Fruit fly (Drosophila melanogaster) whole organism, embryonic: Measurements from ENCODE around the gene Pxn.

ENCODE experiments used
- Asciz ChIP-seq: fragments of 200-800 bp; sonication (Bioruptor generic); optimal IDR thresholded peaks from 2 replicates; lab custom pipeline; 2017; ENCODE audit warnings: missing biosample characterization, mild to moderate bottlenecking, missing genetic modification characterization, missing genetic modification reagents
- Atf6 ChIP-seq: fragments of 200-800 bp; sonication (Bioruptor generic); IDR thresholded peaks from 2 replicates; pipeline ENCODE4 v1.3.6; 2022; ENCODE audit warnings: missing biosample characterization, missing genetic modification characterization
- B-H1 ChIP-seq: fragments of 200-800 bp; sonication (Bioruptor generic); IDR thresholded peaks from 3 replicates; pipeline ENCODE4 v1.3.6; 2022; ENCODE audit warnings: missing biosample characterization, missing genetic modification characterization
- CG10209 ChIP-seq: fragments of 200-800 bp; sonication (Bioruptor generic); optimal IDR thresholded peaks from 3 replicates; lab custom pipeline; 2017; ENCODE audit warnings: missing biosample characterization, mild to moderate bottlenecking, missing genetic modification characterization, missing genetic modification reagents
- CG10366 ChIP-seq: fragments of 200-800 bp; sonication (Bioruptor generic); IDR thresholded peaks from 2 replicates; pipeline ENCODE4 v1.3.6; 2022; ENCODE audit warnings: missing biosample characterization, missing genetic modification characterization
- CG11695 ChIP-seq: fragments of 200-800 bp; sonication (Bioruptor generic); IDR thresholded peaks from 3 replicates; pipeline ENCODE4 v1.3.6; 2022; ENCODE audit warnings: missing biosample characterization, missing genetic modification characterization
- CG12942 ChIP-seq: fragments of 200-800 bp; sonication (Bioruptor generic); optimal IDR thresholded peaks from 3 replicates; lab custom pipeline; 2016; ENCODE audit warnings: missing biosample characterization, missing genetic modification characterization
- CG13123 ChIP-seq: fragments of 200-800 bp; sonication (Bioruptor generic); optimal IDR thresholded peaks from 2 replicates; lab custom pipeline; 2016; ENCODE audit warnings: missing biosample characterization, missing genetic modification characterization
- CG13287 ChIP-seq: fragments of 200-800 bp; sonication (Bioruptor generic); IDR thresholded peaks from 2 replicates; pipeline ENCODE4 v1.3.6; 2022; ENCODE audit warnings: missing biosample characterization, missing genetic modification characterization; ENCODE audit not compliant: partially characterized antibody
- CG13296 ChIP-seq: fragments of 200-800 bp; sonication (Bioruptor generic); optimal IDR thresholded peaks from 3 replicates; lab custom pipeline; 2018; ENCODE audit warnings: missing biosample characterization, mild to moderate bottlenecking, missing genetic modification characterization
- CG2875 ChIP-seq: fragments of 200-800 bp; sonication (Bioruptor generic); optimal IDR thresholded peaks from 2 replicates; lab custom pipeline; 2017; ENCODE audit warnings: missing biosample characterization, mild to moderate bottlenecking, missing genetic modification characterization, missing genetic modification reagents
- CG30020 ChIP-seq: fragments of 200-800 bp; optimal IDR thresholded peaks from 2 replicates; lab custom pipeline; 2019; ENCODE audit warnings: missing biosample characterization, mild to moderate bottlenecking, missing genetic modification characterization, moderate library complexity
- CG3281 ChIP-seq: fragments of 200-800 bp; sonication (Bioruptor generic); optimal IDR thresholded peaks from 3 replicates; lab custom pipeline; 2017; ENCODE audit warnings: missing biosample characterization, mild to moderate bottlenecking, missing genetic modification characterization
- CG34422 ChIP-seq: fragments of 200-800 bp; sonication (Bioruptor generic); IDR thresholded peaks from 3 replicates; pipeline ENCODE4 v1.3.6; 2022; ENCODE audit warnings: missing biosample characterization, missing genetic modification characterization
- CG4707 ChIP-seq: fragments of 200-800 bp; sonication (Bioruptor generic); optimal IDR thresholded peaks from 2 replicates; lab custom pipeline; 2018; ENCODE audit warnings: missing biosample characterization, mild to moderate bottlenecking, missing genetic modification characterization, moderate library complexity
- CG5245 ChIP-seq: fragments of 200-800 bp; sonication (Bioruptor generic); optimal IDR thresholded peaks from 3 replicates; lab custom pipeline; 2016; ENCODE audit warnings: missing biosample characterization, missing genetic modification characterization
- Camta ChIP-seq: fragments of 200-800 bp; sonication (Bioruptor generic); optimal IDR thresholded peaks from 2 replicates; lab custom pipeline; 2016; ENCODE audit warnings: missing biosample characterization, missing genetic modification characterization
- CrebB ChIP-seq: fragments of 200-800 bp; sonication (Bioruptor generic); optimal IDR thresholded peaks from 3 replicates; lab custom pipeline; 2018; ENCODE audit warnings: missing biosample characterization, mild to moderate bottlenecking, missing genetic modification characterization
- D ChIP-seq, 2 experiments: fragments of 200-800 bp in 1 of 2; fragments of >200 bp in 1 of 2; sonication (Bioruptor generic) in 1 of 2; optimal IDR thresholded peaks; 2 replicates in 1 of 2; 3 replicates in 1 of 2; lab custom pipeline; 2017; ENCODE audit warnings: mild to moderate bottlenecking in 1 of 2, missing biosample characterization in 1 of 2, missing genetic modification characterization in 1 of 2, missing genetic modification reagents in 1 of 2
- Drgx ChIP-seq: fragments of 200-800 bp; sonication (Bioruptor generic); IDR thresholded peaks from 2 replicates; pipeline ENCODE4 v1.3.6; 2022; ENCODE audit warnings: missing biosample characterization, missing genetic modification characterization
- GATAe ChIP-seq: fragments of 200-800 bp; sonication (Bioruptor generic); conservative IDR thresholded peaks from 2 replicates; pipeline ENCODE4 v1.3.6; 2022; ENCODE audit warnings: missing biosample characterization, missing genetic modification characterization
- Hmr ChIP-seq: fragments of 200-800 bp; sonication (Bioruptor generic); optimal IDR thresholded peaks from 3 replicates; lab custom pipeline; 2017; ENCODE audit warnings: mild to moderate bottlenecking, missing biosample characterization, missing genetic modification reagents, missing genetic modification characterization
- Oli ChIP-seq: fragments of 200-800 bp; sonication (Bioruptor generic); optimal IDR thresholded peaks from 2 replicates; lab custom pipeline; 2018; ENCODE audit warnings: missing biosample characterization, mild to moderate bottlenecking, missing genetic modification characterization, moderate library complexity
- Sox102F ChIP-seq: fragments of 200-800 bp; sonication (Bioruptor generic); optimal IDR thresholded peaks from 2 replicates; lab custom pipeline; 2018; ENCODE audit warnings: missing biosample characterization, mild to moderate bottlenecking, missing genetic modification characterization, moderate library complexity
- Spps ChIP-seq: fragments of 200-800 bp; sonication (Bioruptor generic); optimal IDR thresholded peaks from 2 replicates; lab custom pipeline; 2018; ENCODE audit warnings: missing biosample characterization, mild to moderate bottlenecking, missing genetic modification characterization
- bigmax ChIP-seq: fragments of 200-800 bp; sonication (Bioruptor generic); optimal IDR thresholded peaks from 2 replicates; lab custom pipeline; 2018; ENCODE audit warnings: missing biosample characterization, mild to moderate bottlenecking, missing genetic modification characterization
- bsh ChIP-seq, 2 experiments: fragments of 200-800 bp; sonication (Bioruptor generic); optimal IDR thresholded peaks; 2 replicates each; lab custom pipeline; 2017 to 2018; ENCODE audit warnings: mild to moderate bottlenecking in 2 of 2, missing biosample characterization in 2 of 2, missing genetic modification characterization in 2 of 2, moderate library complexity in 1 of 2
- ci ChIP-seq: fragments of 200-800 bp; sonication (Bioruptor generic); IDR thresholded peaks from 3 replicates; pipeline ENCODE4 v1.3.6; 2022; ENCODE audit warnings: missing biosample characterization, missing genetic modification characterization
- crol ChIP-seq: fragments of 200-800 bp; sonication (Bioruptor generic); IDR thresholded peaks from 2 replicates; pipeline ENCODE4 v1.3.6; 2022; ENCODE audit warnings: missing biosample characterization, missing genetic modification characterization
- dm ChIP-seq: fragments of 200-800 bp; sonication (Bioruptor generic); optimal IDR thresholded peaks from 3 replicates; lab custom pipeline; 2016; ENCODE audit warnings: missing biosample characterization, missing genetic modification characterization
- fd3F ChIP-seq: fragments of 200-800 bp; sonication (Bioruptor generic); optimal IDR thresholded peaks from 2 replicates; lab custom pipeline; 2018; ENCODE audit warnings: missing biosample characterization, mild to moderate bottlenecking, missing genetic modification characterization, moderate library complexity
- gcm ChIP-seq: fragments of 200-800 bp; sonication (Bioruptor generic); optimal IDR thresholded peaks from 2 replicates; lab custom pipeline; 2019; ENCODE audit warnings: missing biosample characterization, mild to moderate bottlenecking, missing genetic modification characterization, moderate library complexity
- grau ChIP-seq: fragments of 200-800 bp; optimal IDR thresholded peaks from 3 replicates; lab custom pipeline; 2019; ENCODE audit warnings: missing biosample characterization, mild to moderate bottlenecking, missing genetic modification characterization, moderate library complexity
- nom ChIP-seq: fragments of 200-800 bp; sonication (Bioruptor generic); optimal IDR thresholded peaks from 2 replicates; lab custom pipeline; 2017; ENCODE audit warnings: missing biosample characterization, missing genetic modification characterization, mild to moderate bottlenecking, moderate library complexity, missing genetic modification reagents
- org-1 ChIP-seq: fragments of 200-800 bp; sonication (Bioruptor generic); optimal IDR thresholded peaks from 2 replicates; lab custom pipeline; 2017; ENCODE audit warnings: missing biosample characterization, missing genetic modification characterization
- pan ChIP-seq, 4 experiments: fragments of >200 bp in 3 of 4; fragments of 200-800 bp in 1 of 4; sonication (Bioruptor generic) in 1 of 4; optimal IDR thresholded peaks in 3 of 4; IDR thresholded peaks in 1 of 4; 2 replicates each; pipeline versions ENCODE4 v1.3.6 to Lab custom; 2017 to 2022; ENCODE audit warnings: missing biosample characterization in 2 of 4, missing genetic modification characterization in 2 of 4, mixed read lengths in 1 of 4
- prd ChIP-seq, 3 experiments: fragments of >200 bp in 2 of 3; fragments of 200-800 bp in 1 of 3; sonication (Bioruptor generic) in 1 of 3; optimal IDR thresholded peaks in 2 of 3; IDR thresholded peaks in 1 of 3; 2 replicates in 2 of 3; 3 replicates in 1 of 3; pipeline versions ENCODE4 v1.3.6 to Lab custom; 2017 to 2022; ENCODE audit warnings: missing biosample characterization in 1 of 3, missing genetic modification characterization in 1 of 3
- so ChIP-seq: fragments of 200-800 bp; sonication (Bioruptor generic); IDR thresholded peaks from 3 replicates; pipeline ENCODE4 v1.3.6; 2022; ENCODE audit warnings: missing biosample characterization, missing genetic modification characterization

Pxn gene

dm6 chr3L:2570269-2570723 is 59.6 kb downstream of the Pxn start (continued):
- TF ChIP-seq Sox102F (GFP tag; lab: Kevin White, UChicago) = peak; percentile 75
- TF ChIP-seq CG4707 (GFP tag; lab: Kevin White, UChicago) = peak; percentile 10
- TF ChIP-seq Oli (tag; lab: Kevin White, UChicago) = peak; percentile 61
- TF ChIP-seq Asciz (GFP tag; lab: Kevin White, UChicago) = peak; percentile 55
- peak; percentile 3 for TF ChIP-seq org-1 (GFP tag; lab: Kevin White, UChicago)
- TF ChIP-seq CG30020 = no peak
- no peak for TF ChIP-seq pan (optimal IDR thresholded peaks at IDR 0.05; lab: Kevin White, UChicago)
- TF ChIP-seq pan (GFP tag; optimal IDR thresholded peaks at IDR 0.05 in 1 of 2, IDR thresholded peaks at IDR 0.05 in 1 of 2) = peak in 1 of 2 experiments; percentile 45
- TF ChIP-seq so (GFP tag; lab: Robert Waterston, UW) = peak; percentile 55; the same call in 1 of the 3 replicates
- TF ChIP-seq CG13123 (GFP tag; lab: Kevin White, UChicago) = no peak
- peak; percentile 21; the same call in 1 of the 2 replicates for TF ChIP-seq Atf6 (GFP tag; lab: Robert Waterston, UW)
- peak; percentile 30; the same call in 1 of the 2 replicates for TF ChIP-seq CG10366
- 0 out of 3 replicates have a peak, but pooled peaks have one; percentile 19 for TF ChIP-seq CG34422 (GFP tag; lab: Robert Waterston, UW)
- TF ChIP-seq dm = no peak
- peak; percentile 6 for TF ChIP-seq CrebB (tag; lab: Kevin White, UChicago)
- peak; percentile 12 for TF ChIP-seq CG3281
- TF ChIP-seq CG10209 = peak; percentile 42
- TF ChIP-seq CG11695 (GFP tag; lab: Robert Waterston, UW) = 0 out of 3 replicates have a peak, but pooled peaks have one; percentile 45
- peak; percentile 56 for TF ChIP-seq grau (tag; lab: Kevin White, UChicago)
- TF ChIP-seq Camta (GFP tag; lab: Kevin White, UChicago) = peak; percentile 16
- TF ChIP-seq CG13287 (GFP tag; lab: Robert Waterston, UW) = no peak
- no peak for TF ChIP-seq CG13296 (GFP tag; lab: Kevin White, UChicago)
- TF ChIP-seq GATAe (GFP tag; lab: Robert Waterston, UW) = no peak
- TF ChIP-seq Hmr (GFP tag; lab: Kevin White, UChicago) = peak; percentile 29
- TF ChIP-seq Spps = peak; percentile 26

dm6 chr3L:2568274-2568673 is 61.6 kb downstream of the Pxn start:
- peak; percentile 5 for TF ChIP-seq gcm (GFP tag; lab: Kevin White, UChicago)
- peak; percentile 10; the same call in 1 of the 3 replicates for TF ChIP-seq so (GFP tag; lab: Robert Waterston, UW)
- peak; percentile 10; the same call in 1 of the 2 replicates for TF ChIP-seq Drgx (GFP tag; lab: Robert Waterston, UW)
- TF ChIP-seq ci (GFP tag; lab: Robert Waterston, UW) = no peak
- no peak for TF ChIP-seq CG12942 (GFP tag; lab: Kevin White, UChicago)
- TF ChIP-seq fd3F = no peak
- TF ChIP-seq bigmax (GFP tag; lab: Kevin White, UChicago) = no peak
- TF ChIP-seq nom = peak; percentile 77
- peak; percentile 68 for TF ChIP-seq crol
- peak in 1 of 2 experiments; percentile 32 for TF ChIP-seq bsh (GFP tag; optimal IDR thresholded peaks at IDR 0.05; lab: Kevin White, UChicago)
- no peak for TF ChIP-seq CG2875 (GFP tag; lab: Kevin White, UChicago)
- TF ChIP-seq B-H1 = no peak
- no peak for TF ChIP-seq Atf6 (GFP tag; lab: Robert Waterston, UW)
- TF ChIP-seq CG5245 (GFP tag; lab: Kevin White, UChicago) = no peak
- no peak for TF ChIP-seq prd (optimal IDR thresholded peaks at IDR 0.05; lab: Kevin White, UChicago)
- no peak for TF ChIP-seq prd (GFP tag; IDR thresholded peaks at IDR 0.05; lab: Robert Waterston, UW)
- TF ChIP-seq D (optimal IDR thresholded peaks at IDR 0.05; lab: Kevin White, UChicago) = no peak
- no peak for TF ChIP-seq D (GFP tag; optimal IDR thresholded peaks at IDR 0.05; lab: Kevin White, UChicago)
